Fruit fly (Drosophila melanogaster) Kc167 (cell line): ENCODE results near the gene tipE.

ENCODE experiments used
- Myc ChIP-seq: fragments of >200 bp; optimal IDR thresholded peaks from 2 replicates; lab custom pipeline; 2017; ENCODE audit warnings: missing external identifiers
- h ChIP-seq: fragments of >200 bp; optimal IDR thresholded peaks from 3 replicates; lab custom pipeline; 2018; ENCODE audit warnings: missing external identifiers
- psq ChIP-seq: fragments of >200 bp; optimal IDR thresholded peaks from 2 replicates; lab custom pipeline; 2017; ENCODE audit warnings: missing external identifiers

dm6 chr3L:4229365-4229967, 41.2 kb downstream of the tipE start:
- TF ChIP-seq psq (lab: Kevin White, UChicago) (no peak), h (lab: Kevin White, UChicago) (no peak), Myc (lab: Kevin White, UChicago) (no peak)
